Fruit fly (Drosophila melanogaster) S2 (cell line): ENCODE measurements around the gene tj.

ENCODE experiments used
- CG8478 ChIP-seq: fragments of >200 bp; optimal IDR thresholded peaks from 2 replicates; lab custom pipeline; 2018
- CTCF ChIP-seq, 2 experiments: fragments of >200 bp; optimal IDR thresholded peaks; 2 replicates each; lab custom pipeline; 2018

DNA sequence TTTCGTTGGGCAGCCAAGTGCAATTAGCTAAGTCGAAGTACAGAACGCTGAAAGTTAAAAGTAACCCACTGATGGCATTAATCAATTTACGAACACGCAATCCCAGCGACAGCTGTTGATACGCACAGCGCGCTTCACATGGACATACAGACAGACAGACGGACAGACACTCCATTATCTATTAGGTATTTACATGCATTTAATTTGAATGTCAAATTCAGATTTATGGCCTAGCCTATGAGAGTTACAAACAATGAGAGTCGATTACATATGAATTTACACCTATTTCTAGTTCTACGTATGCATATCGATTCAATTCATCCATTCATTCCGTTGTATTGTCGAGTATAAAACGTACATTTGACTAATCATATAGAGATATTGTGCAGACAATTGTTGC lies 21.4 kb upstream of the tj start, which contains the start of gene CG10237:
- no peak for TF ChIP-seq CG8478 (lab: Kevin White, UChicago)
- TF ChIP-seq CTCF (optimal IDR thresholded peaks at IDR 0.05; lab: Kevin White, UChicago): no peak
